Worm (Caenorhabditis elegans) whole organism, early embryonic: ENCODE results near the gene slc-9B.2.

ENCODE experiments used
- F13C5.2 ChIP-seq: sonication (generic microtip); optimal IDR thresholded peaks from 2 replicates; lab custom pipeline; 2017; ENCODE audit warnings: mild to moderate bottlenecking, missing genetic modification characterization, inconsistent platforms, missing compliant biosample characterization
- ama-1 ChIP-seq: fragments of 150-350 bp; optimal IDR thresholded peaks from 2 replicates; lab custom pipeline; 2014
- ceh-36 ChIP-seq: sonication (generic microtip); optimal IDR thresholded peaks from 2 replicates; lab custom pipeline; 2016; ENCODE audit warnings: missing genetic modification characterization, inconsistent platforms, missing compliant biosample characterization
- flt-1 ChIP-seq: fragments of 200-800 bp; sonication (Bioruptor generic); IDR thresholded peaks from 2 replicates; pipeline ENCODE4 v1.3.6; 2022; ENCODE audit warnings: missing genetic modification characterization, missing compliant biosample characterization
- hmg-4 ChIP-seq: fragments of 200-800 bp; sonication (Bioruptor generic); optimal IDR thresholded peaks from 2 replicates; lab custom pipeline; 2018; ENCODE audit warnings: mild to moderate bottlenecking, missing genetic modification characterization, missing compliant biosample characterization
- scrt-1 ChIP-seq: fragments of 200-800 bp; sonication (Bioruptor generic); IDR thresholded peaks from 2 replicates; pipeline ENCODE4 v1.3.6; 2022; ENCODE audit warnings: missing genetic modification characterization, missing compliant biosample characterization
- tbx-37 ChIP-seq: fragments of 200-800 bp; sonication (Bioruptor generic); conservative IDR thresholded peaks from 2 replicates; pipeline ENCODE4 v1.3.6; 2022; ENCODE audit warnings: missing genetic modification reagents, missing genetic modification characterization, missing compliant biosample characterization

- TF ChIP-seq ama-1 (lab: Kevin White, UChicago) (no peak), flt-1 (GFP tag; lab: Robert Waterston, UW) (no peak), tbx-37 (GFP tag; lab: Robert Waterston, UW) (no peak), ceh-36 (no peak), scrt-1 (GFP tag; lab: Robert Waterston, UW) (no peak), F13C5.2 (tag; lab: Kevin White, UChicago) (no peak), hmg-4 (no peak)
These were observed 29.3 kb upstream of the slc-9B.2 start, which contains the start of gene oac-7 for ce11 chrV:16309523-16309922.
